Fruit fly (Drosophila melanogaster): Measurements from ENCODE around the gene ppl.

Gene ppl

dm6 chr3L:21252932-21253760, 28.2 kb downstream of the ppl start:
- TF ChIP-seq CG32121 (GFP tag; IDR thresholded peaks at IDR 0.05) (no peak), CG8159 (tag; optimal IDR thresholded peaks at IDR 0.05) (peak; percentile 89), CG17806 (tag; optimal IDR thresholded peaks at IDR 0.05) (peak; percentile 88), gl (tag; optimal IDR thresholded peaks at IDR 0.05) (no peak), CG4496 (GFP tag; IDR thresholded peaks at IDR 0.05) (peak; percentile 6; the same call in 1 of the 3 replicates), EcR (GFP tag; optimal IDR thresholded peaks at IDR 0.05) (peak; percentile 99), CG14655 (GFP tag; optimal IDR thresholded peaks at IDR 0.05) (peak; percentile 71), Pif1A (GFP tag; optimal IDR thresholded peaks at IDR 0.05) (peak; percentile 60), CG13204 (GFP tag; optimal IDR thresholded peaks at IDR 0.05) (peak; percentile 98), CG34367 (tag; optimal IDR thresholded peaks at IDR 0.05) (peak; percentile 60), Pif1B (GFP tag; optimal IDR thresholded peaks at IDR 0.05) (peak; percentile 43), CG9948 (tag; optimal IDR thresholded peaks at IDR 0.05) (peak; percentile 91), CG15710 (tag; optimal IDR thresholded peaks at IDR 0.05) (peak; percentile 66), D1 (tag; optimal IDR thresholded peaks at IDR 0.05) (peak; percentile 63), CG10348 (GFP tag; IDR thresholded peaks at IDR 0.05) (no peak), CG8301 (tag; optimal IDR thresholded peaks at IDR 0.05) (peak; percentile 50), rn (GFP tag; IDR thresholded peaks at IDR 0.05) (no peak)

dm6 chr3L:21252525-21252924, 28.8 kb downstream of the ppl start:
- peak; percentile 93 for TF ChIP-seq EcR (GFP tag; optimal IDR thresholded peaks at IDR 0.05)
- TF ChIP-seq CG14655 (GFP tag; optimal IDR thresholded peaks at IDR 0.05), result no peak
- peak; percentile 32 for TF ChIP-seq Snoo (tag; optimal IDR thresholded peaks at IDR 0.05)
- TF ChIP-seq CG4496 (GFP tag; IDR thresholded peaks at IDR 0.05), result peak; percentile 12; the same call in 1 of the 3 replicates
- TF ChIP-seq CG32121 (GFP tag; IDR thresholded peaks at IDR 0.05), result peak; percentile 34
- TF ChIP-seq CG10348 (GFP tag; IDR thresholded peaks at IDR 0.05), result no peak
- TF ChIP-seq D1 (tag; optimal IDR thresholded peaks at IDR 0.05), result no peak
- TF ChIP-seq Pif1B (GFP tag; optimal IDR thresholded peaks at IDR 0.05), result no peak
- TF ChIP-seq CG13204 (GFP tag; optimal IDR thresholded peaks at IDR 0.05), result peak; percentile 74

- TF ChIP-seq CG4496 (GFP tag; IDR thresholded peaks at IDR 0.05) (peak; percentile 54; the same call in 1 of the 3 replicates), Ets98B (GFP tag; IDR thresholded peaks at IDR 0.05) (peak; percentile 47; the same call in 1 of the 2 replicates), CG15710 (tag; optimal IDR thresholded peaks at IDR 0.05) (peak; percentile 73), gl (tag; optimal IDR thresholded peaks at IDR 0.05) (peak; percentile 41), CG12605 (GFP tag; IDR thresholded peaks at IDR 0.05) (peak; percentile 39; the same call in 1 of the 2 replicates), CG34367 (tag; optimal IDR thresholded peaks at IDR 0.05) (peak; percentile 61), CG10348 (GFP tag; IDR thresholded peaks at IDR 0.05) (no peak), CG13204 (GFP tag; optimal IDR thresholded peaks at IDR 0.05) (peak; percentile 86), CG14655 (GFP tag; optimal IDR thresholded peaks at IDR 0.05) (peak; percentile 62), fd96Ca (GFP tag; IDR thresholded peaks at IDR 0.05) (peak; percentile 62; the same call in 2 of the 3 replicates), CG8159 (tag; optimal IDR thresholded peaks at IDR 0.05) (peak; percentile 72), Pif1B (GFP tag; optimal IDR thresholded peaks at IDR 0.05) (peak; percentile 7), CG32121 (GFP tag; IDR thresholded peaks at IDR 0.05) (peak; percentile 74; the same call in 1 of the 2 replicates), CG17806 (tag; optimal IDR thresholded peaks at IDR 0.05) (peak; percentile 64), rn (GFP tag; IDR thresholded peaks at IDR 0.05) (0 out of 2 replicates have a peak, but pooled peaks have one; percentile 18), CG8301 (tag; optimal IDR thresholded peaks at IDR 0.05) (peak; percentile 40), EcR (GFP tag; optimal IDR thresholded peaks at IDR 0.05) (peak; percentile 95), Snoo (tag; optimal IDR thresholded peaks at IDR 0.05) (peak; percentile 19), D1 (tag; optimal IDR thresholded peaks at IDR 0.05) (peak; percentile 40), CG9948 (tag; optimal IDR thresholded peaks at IDR 0.05) (peak; percentile 55), Pif1A (GFP tag; optimal IDR thresholded peaks at IDR 0.05) (peak; percentile 47)
These were observed 29.9 kb downstream of the ppl start for dm6 chr3L:21251381-21251780.

dm6 chr3L:21243417-21243816, 37.9 kb downstream of the ppl start:
- TF ChIP-seq Ets98B (GFP tag; IDR thresholded peaks at IDR 0.05) (no peak), CG10348 (GFP tag; IDR thresholded peaks at IDR 0.05) (no peak), CG14655 (GFP tag; optimal IDR thresholded peaks at IDR 0.05) (peak; percentile 14), CG15710 (tag; optimal IDR thresholded peaks at IDR 0.05) (no peak), Pif1A (GFP tag; optimal IDR thresholded peaks at IDR 0.05) (peak; percentile 25), CG34367 (tag; optimal IDR thresholded peaks at IDR 0.05) (no peak), D1 (tag; optimal IDR thresholded peaks at IDR 0.05) (no peak), CG8301 (tag; optimal IDR thresholded peaks at IDR 0.05) (peak; percentile 6), CG9948 (tag; optimal IDR thresholded peaks at IDR 0.05) (peak; percentile 60), Pif1B (GFP tag; optimal IDR thresholded peaks at IDR 0.05) (no peak), rn (GFP tag; IDR thresholded peaks at IDR 0.05) (no peak), CG13204 (GFP tag; optimal IDR thresholded peaks at IDR 0.05) (no peak), gl (tag; optimal IDR thresholded peaks at IDR 0.05) (no peak), CG17806 (tag; optimal IDR thresholded peaks at IDR 0.05) (peak; percentile 67), Snoo (tag; optimal IDR thresholded peaks at IDR 0.05) (no peak), fd96Ca (GFP tag; IDR thresholded peaks at IDR 0.05) (no peak), CG4496 (GFP tag; IDR thresholded peaks at IDR 0.05) (no peak)

- TF ChIP-seq CG4496 (GFP tag; IDR thresholded peaks at IDR 0.05), result no peak
- TF ChIP-seq CG10348 (GFP tag; IDR thresholded peaks at IDR 0.05), result no peak
- no peak for TF ChIP-seq Pif1A (GFP tag; optimal IDR thresholded peaks at IDR 0.05)
- no peak for TF ChIP-seq CG34367 (tag; optimal IDR thresholded peaks at IDR 0.05)
- no peak for TF ChIP-seq EcR (GFP tag; optimal IDR thresholded peaks at IDR 0.05)
- TF ChIP-seq CG14655 (GFP tag; optimal IDR thresholded peaks at IDR 0.05), result no peak
- TF ChIP-seq fd96Ca (GFP tag; IDR thresholded peaks at IDR 0.05), result no peak
- no peak for TF ChIP-seq Snoo (tag; optimal IDR thresholded peaks at IDR 0.05)
- TF ChIP-seq CG17806 (tag; optimal IDR thresholded peaks at IDR 0.05), result no peak
- no peak for TF ChIP-seq rn (GFP tag; IDR thresholded peaks at IDR 0.05)
- TF ChIP-seq CG9948 (tag; optimal IDR thresholded peaks at IDR 0.05), result no peak
- TF ChIP-seq CG32121 (GFP tag; IDR thresholded peaks at IDR 0.05), result no peak
- TF ChIP-seq CG15710 (tag; optimal IDR thresholded peaks at IDR 0.05), result no peak
- no peak for TF ChIP-seq Pif1B (GFP tag; optimal IDR thresholded peaks at IDR 0.05)
- TF ChIP-seq CG13204 (GFP tag; optimal IDR thresholded peaks at IDR 0.05), result no peak
- TF ChIP-seq gl (tag; optimal IDR thresholded peaks at IDR 0.05), result no peak
- TF ChIP-seq CG8301 (tag; optimal IDR thresholded peaks at IDR 0.05), result no peak
- TF ChIP-seq CG8159 (tag; optimal IDR thresholded peaks at IDR 0.05), result no peak
These were observed 38.3 kb downstream of the ppl start for dm6 chr3L:21242958-21243357.

Data from whole organism, pupa.